Fruit fly (Drosophila melanogaster) whole organism, wandering third instar larva: ENCODE results near the gene WDR79.

Source experiments
- Dfd ChIP-seq: fragments of >200 bp; optimal IDR thresholded peaks from 2 replicates; lab custom pipeline; 2017; ENCODE audit warnings: missing biosample characterization, missing genetic modification characterization
- Mio ChIP-seq: sonication (Bioruptor generic); optimal IDR thresholded peaks from 2 replicates; lab custom pipeline; 2016; ENCODE audit warnings: missing biosample characterization, missing genetic modification characterization
- Vsx2 ChIP-seq: fragments of 200-300, 225-300 bp; sonication (Bioruptor generic); optimal IDR thresholded peaks from 2 replicates; lab custom pipeline; 2018; ENCODE audit warnings: missing biosample characterization, missing genetic modification characterization; ENCODE audit not compliant: partially characterized antibody
- h ChIP-seq: fragments of 200-800 bp; sonication (Bioruptor generic); optimal IDR thresholded peaks from 3 replicates; lab custom pipeline; 2016; ENCODE audit warnings: missing biosample characterization, mild to moderate bottlenecking, missing genetic modification characterization
- pan ChIP-seq: fragments of >200 bp; optimal IDR thresholded peaks from 2 replicates; lab custom pipeline; 2017

- TF ChIP-seq h (GFP tag; lab: Kevin White, UChicago) = peak; percentile 40
- TF ChIP-seq Vsx2 (GFP tag; lab: Kevin White, UChicago) = no peak
- no peak for TF ChIP-seq Dfd (GFP tag; lab: Kevin White, UChicago)
- TF ChIP-seq pan = no peak
- no peak for TF ChIP-seq Mio
Measured at dm6 chr2L:6098479-6099269, 28.9 kb downstream of the WDR79 start, which contains the start of gene CG9175.
